Fruit fly (Drosophila melanogaster): ENCODE results near the gene kmr.

kmr gene

dm6 chr3R:13684569-13685402 is 30.2 kb upstream of the kmr start (continued):
- TF ChIP-seq ss (GFP tag; optimal IDR thresholded peaks at IDR 0.05) (peak in 1 of 2 experiments; percentile 26), net (GFP tag; optimal IDR thresholded peaks at IDR 0.05) (no peak), CG10631 (GFP tag; optimal IDR thresholded peaks at IDR 0.05) (peak; percentile 4), topi (GFP tag; optimal IDR thresholded peaks at IDR 0.05) (no peak), CG1621 (tag; optimal IDR thresholded peaks at IDR 0.05) (no peak), CG8119 (GFP tag; IDR thresholded peaks at IDR 0.05) (no peak), Sox102F (GFP tag; optimal IDR thresholded peaks at IDR 0.05) (no peak), CG8632 (GFP tag; optimal IDR thresholded peaks at IDR 0.05) (no peak), CG6276 (GFP tag; optimal IDR thresholded peaks at IDR 0.05) (no peak), fd85E (GFP tag; optimal IDR thresholded peaks at IDR 0.05) (no peak), Eip75B (GFP tag; optimal IDR thresholded peaks at IDR 0.05) (no peak), CG34406 (GFP tag; optimal IDR thresholded peaks at IDR 0.05) (no peak), CG9139 (GFP tag; optimal IDR thresholded peaks at IDR 0.05) (no peak), lz (GFP tag; optimal IDR thresholded peaks at IDR 0.05) (no peak), fd59A (GFP tag; optimal IDR thresholded peaks at IDR 0.05) (no peak)

DNA sequence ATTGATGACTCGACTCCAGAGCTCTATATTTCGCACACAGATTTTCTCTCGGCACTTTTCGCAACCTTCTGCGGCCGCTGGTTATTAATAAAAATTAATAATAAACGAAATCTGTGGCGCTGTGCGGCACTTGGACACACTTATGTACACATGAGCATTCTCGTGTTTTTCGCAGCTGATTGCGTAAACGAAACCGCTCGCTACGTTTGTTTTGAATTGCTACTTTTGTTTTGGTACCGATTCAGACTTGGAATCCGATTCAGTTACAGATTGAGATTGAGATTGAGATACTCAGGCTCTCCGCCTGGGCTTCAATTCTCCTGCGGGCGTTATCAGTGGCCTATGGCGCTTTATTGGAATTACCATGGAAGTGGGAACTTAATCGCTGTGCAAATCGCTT is 29.0 kb upstream of the kmr start:
- TF ChIP-seq CG15336 (GFP tag; IDR thresholded peaks at IDR 0.05) (no peak), Eip78C (GFP tag) (no peak), CG8119 (GFP tag; IDR thresholded peaks at IDR 0.05) (no peak), pdm3 (GFP tag; optimal IDR thresholded peaks at IDR 0.05) (no peak), Hr4 (GFP tag; optimal IDR thresholded peaks at IDR 0.05) (no peak), acj6 (GFP tag; optimal IDR thresholded peaks at IDR 0.05) (no peak), spab (GFP tag; optimal IDR thresholded peaks at IDR 0.05) (no peak), Ets96B (tag; optimal IDR thresholded peaks at IDR 0.05) (no peak), CG6854 (GFP tag; optimal IDR thresholded peaks at IDR 0.05) (no peak), Smox (GFP tag; optimal IDR thresholded peaks at IDR 0.05) (no peak), fd59A (GFP tag; optimal IDR thresholded peaks at IDR 0.05) (no peak), CG6808 (GFP tag; optimal IDR thresholded peaks at IDR 0.05) (no peak), CG32006 (GFP tag; optimal IDR thresholded peaks at IDR 0.05) (no peak), dsx (GFP tag; optimal IDR thresholded peaks at IDR 0.05; ENCODE audit: poor library complexity, severe bottlenecking) (no peak)

- TF ChIP-seq CG15336 (GFP tag; IDR thresholded peaks at IDR 0.05) (peak; percentile 24; the same call in 1 of the 2 replicates), CG16779 (tag; optimal IDR thresholded peaks at IDR 0.05) (peak; percentile 69), ss (GFP tag; optimal IDR thresholded peaks at IDR 0.05) (peak in 1 of 2 experiments; percentile 47), CG6163 (GFP tag; IDR thresholded peaks at IDR 0.05) (peak; percentile 59; the same call in 2 of the 3 replicates), lz (GFP tag; optimal IDR thresholded peaks at IDR 0.05) (no peak), Eip78C (GFP tag) (peak; percentile 78), Ets21C (GFP tag; optimal IDR thresholded peaks at IDR 0.05) (no peak), CG32006 (GFP tag; optimal IDR thresholded peaks at IDR 0.05) (peak; percentile 51), fkh (GFP tag; optimal IDR thresholded peaks at IDR 0.05) (peak; percentile 99), net (GFP tag; optimal IDR thresholded peaks at IDR 0.05) (peak; percentile 30), Met (GFP tag; optimal IDR thresholded peaks at IDR 0.05) (no peak), fd59A (GFP tag; optimal IDR thresholded peaks at IDR 0.05) (peak; percentile 0), acj6 (GFP tag; optimal IDR thresholded peaks at IDR 0.05) (peak; percentile 16), CG4318 (GFP tag; optimal IDR thresholded peaks at IDR 0.05) (no peak), CG3919 (GFP tag; optimal IDR thresholded peaks at IDR 0.05) (peak; percentile 23), Hr4 (GFP tag; optimal IDR thresholded peaks at IDR 0.05) (peak; percentile 52), salr (GFP tag; optimal IDR thresholded peaks at IDR 0.05) (peak; percentile 5 to 14), achi (GFP tag; optimal IDR thresholded peaks at IDR 0.05) (peak; percentile 39), CG7368 (GFP tag; optimal IDR thresholded peaks at IDR 0.05) (peak; percentile 25), CG8632 (GFP tag; optimal IDR thresholded peaks at IDR 0.05) (peak; percentile 21), cyc (GFP tag; optimal IDR thresholded peaks at IDR 0.05) (no peak), CG34406 (GFP tag; optimal IDR thresholded peaks at IDR 0.05) (peak; percentile 20), eg (GFP tag; IDR thresholded peaks at IDR 0.05) (no peak; the same call in 2 of the 3 replicates), CG8119 (GFP tag; IDR thresholded peaks at IDR 0.05) (peak; percentile 43; the same call in 1 of the 3 replicates)
These were observed 28.4 kb upstream of the kmr start, which contains the start of gene omd for dm6 chr3R:13686371-13687211. TSS of gene omd (minus strand) at chr3R:13687210.
